Worm (Caenorhabditis elegans): ENCODE results near the gene C39D10.8.

ce11 chrX:7897690-7898089 lies 16.9 kb upstream of the C39D10.8 start, which contains the start of gene latd-1:
- no peak for TF ChIP-seq rec-8 (tag; optimal IDR thresholded peaks at IDR 0.05)
- TF ChIP-seq akir-1 (GFP tag; optimal IDR thresholded peaks at IDR 0.05), result no peak
- TF ChIP-seq ama-1 (optimal IDR thresholded peaks at IDR 0.05), result no peak
- TF ChIP-seq ama-1 (GFP tag; optimal IDR thresholded peaks at IDR 0.05), result no peak

Data from whole organism, young adult.